Fruit fly (Drosophila melanogaster) ovary, adult (tissue): Measurements from ENCODE around the gene Mct1.

ENCODE experiments used
- CG17801 ChIP-seq: fragments of 200-800 bp; optimal IDR thresholded peaks from 2 replicates; lab custom pipeline; 2019; ENCODE audit warnings: missing biosample characterization, mild to moderate bottlenecking, missing genetic modification characterization, moderate library complexity; ENCODE audit not compliant: partially characterized antibody

Gene Mct1

dm6 chrX:2158668-2159163, 30.3 kb upstream of the Mct1 start, which contains the start of gene wapl:
Gene wapl (minus strand): TSS chrX:2158983.
- TF ChIP-seq CG17801 = peak; percentile 52

dm6 chrX:2161020-2161419, 28.0 kb upstream of the Mct1 start:
- TF ChIP-seq CG17801 = no peak

- no peak for TF ChIP-seq CG17801
These were observed 26.7 kb upstream of the Mct1 start, which contains the start of the genes Cyp4d1 and CG3630 for dm6 chrX:2162130-2162907. Gene Cyp4d1 (minus strand): TSS chrX:2162180. Gene CG3630 (plus strand): TSS chrX:2162196.

- TF ChIP-seq CG17801 = no peak
These were observed 25.6 kb upstream of the Mct1 start for dm6 chrX:2163358-2163757.

- no peak for TF ChIP-seq CG17801
These were observed 23.6 kb upstream of the Mct1 start for dm6 chrX:2165394-2165793.

dm6 chrX:2166129-2166528, 22.9 kb upstream of the Mct1 start:
- no peak for TF ChIP-seq CG17801

- TF ChIP-seq CG17801 = no peak
These were observed 20.3 kb upstream of the Mct1 start for dm6 chrX:2168485-2169199.

dm6 chrX:2170424-2170823, 18.6 kb upstream of the Mct1 start:
- TF ChIP-seq CG17801 = no peak

- peak; percentile 49 for TF ChIP-seq CG17801
These were observed 16.6 kb upstream of the Mct1 start, which contains the start of gene ND-B14.5A for dm6 chrX:2172420-2172827. Gene ND-B14.5A (plus strand): TSS chrX:2172526.

dm6 chrX:2175265-2175795, 13.7 kb upstream of the Mct1 start, which contains the start of gene Cyp4d14:
Gene Cyp4d14 (minus strand): TSS chrX:2175315.
- TF ChIP-seq CG17801 = no peak

dm6 chrX:2175956-2176469, 13.0 kb upstream of the Mct1 start, which contains the start of gene Cyp4d2:
Gene Cyp4d2 (plus strand): TSS chrX:2176006.
- no peak for TF ChIP-seq CG17801

- TF ChIP-seq CG17801 = peak; percentile 31
These were observed 10.2 kb upstream of the Mct1 start, which contains the start of gene Cyp4ae1 for dm6 chrX:2178802-2179201. Gene Cyp4ae1 (plus strand): TSS chrX:2179007.

dm6 chrX:2180750-2181261, 8.2 kb upstream of the Mct1 start, which contains the start of gene pn:
Gene pn (plus strand): TSS chrX:2181211.
- no peak for TF ChIP-seq CG17801

dm6 chrX:2184563-2184962, 4.4 kb upstream of the Mct1 start, which contains the start of the genes Nmd3 and CG17776:
Gene Nmd3 (minus strand): TSS chrX:2184668.
Gene CG17776 (plus strand): TSS chrX:2184725.
- TF ChIP-seq CG17801 = peak; percentile 52

- TF ChIP-seq CG17801 = no peak
These were observed 2.4 kb upstream of the Mct1 start, which contains the start of gene CG17777 for dm6 chrX:2186555-2186954. Gene CG17777 (plus strand): TSS chrX:2186855.

dm6 chrX:2187520-2187919, 1.5 kb upstream of the Mct1 start, which contains the start of gene CG3457:
Gene CG3457 (plus strand): TSS chrX:2187820.
- no peak for TF ChIP-seq CG17801
